Fruit fly (Drosophila melanogaster) whole organism, adult: Measurements from ENCODE around the gene Mhc.

Source experiments
- CG14711 ChIP-seq: fragments of 200-800 bp; sonication (Bioruptor generic); optimal IDR thresholded peaks from 2 replicates; lab custom pipeline; 2018; ENCODE audit warnings: missing biosample characterization, mild to moderate bottlenecking, missing genetic modification characterization, moderate library complexity
- CG5204 ChIP-seq: fragments of 200-800 bp; sonication (Bioruptor generic); optimal IDR thresholded peaks from 2 replicates; lab custom pipeline; 2016; ENCODE audit warnings: missing biosample characterization, missing genetic modification characterization
- CG7045 ChIP-seq: fragments of 200-800 bp; sonication (Bioruptor generic); optimal IDR thresholded peaks from 2 replicates; lab custom pipeline; 2017; ENCODE audit warnings: missing biosample characterization, mild to moderate bottlenecking, missing genetic modification characterization
- CG7101 ChIP-seq: fragments of 200-800 bp; sonication (Bioruptor generic); optimal IDR thresholded peaks from 2 replicates; lab custom pipeline; 2018; ENCODE audit warnings: missing biosample characterization, mild to moderate bottlenecking, missing genetic modification characterization, moderate library complexity
- Clk ChIP-seq: fragments of 200-800 bp; sonication (Bioruptor generic); optimal IDR thresholded peaks from 2 replicates; lab custom pipeline; 2017; ENCODE audit warnings: missing biosample characterization, missing genetic modification characterization
- Hr96 ChIP-seq: fragments of 200-800 bp; sonication (Bioruptor generic); optimal IDR thresholded peaks from 2 replicates; lab custom pipeline; 2016; ENCODE audit warnings: missing biosample characterization, missing genetic modification characterization
- bab1 ChIP-seq: fragments of 200-800 bp; sonication (Bioruptor generic); optimal IDR thresholded peaks from 3 replicates; lab custom pipeline; 2019; ENCODE audit warnings: missing biosample characterization, mild to moderate bottlenecking, missing genetic modification characterization, moderate library complexity
- cic ChIP-seq: fragments of 200-800 bp; sonication (Bioruptor generic); optimal IDR thresholded peaks from 2 replicates; lab custom pipeline; 2017; ENCODE audit warnings: missing biosample characterization, mild to moderate bottlenecking, missing genetic modification characterization, moderate library complexity
- cnc ChIP-seq, 2 experiments: fragments of >200 bp; optimal IDR thresholded peaks; 2 replicates each; lab custom pipeline; 2017
- kay ChIP-seq: fragments of 200-800 bp; sonication (Bioruptor generic); peaks from one replicate; lab custom pipeline; 2016; ENCODE audit warnings: missing biosample characterization, missing genetic modification characterization, borderline replicate concordance
- pad ChIP-seq: fragments of 200-800 bp; sonication (Bioruptor generic); optimal IDR thresholded peaks from 3 replicates; lab custom pipeline; 2017; ENCODE audit warnings: missing biosample characterization, missing genetic modification characterization, mild to moderate bottlenecking, moderate library complexity, missing genetic modification reagents

- TF ChIP-seq pad (GFP tag; lab: Kevin White, UChicago) (peak; percentile 9), cic (GFP tag; lab: Kevin White, UChicago) (no peak), kay (no peak), CG5204 (no peak), bab1 (GFP tag; lab: Kevin White, UChicago) (no peak), Hr96 (GFP tag; lab: Kevin White, UChicago) (no peak), CG7045 (GFP tag; lab: Kevin White, UChicago) (no peak), CG14711 (peak; percentile 32), cnc (optimal IDR thresholded peaks at IDR 0.05; lab: Kevin White, UChicago) (no peak), Clk (GFP tag; lab: Kevin White, UChicago) (no peak), CG7101 (no peak)
Observed at dm6 chr2L:16716771-16717170, 49.6 kb upstream of the Mhc start.
